Fruit fly (Drosophila melanogaster) whole organism, adult: Measurements from ENCODE around the gene CG32379.

Source experiments
- CG1620 ChIP-seq: fragments of 200-800 bp; sonication (Bioruptor generic); optimal IDR thresholded peaks from 2 replicates; lab custom pipeline; 2016; ENCODE audit warnings: missing biosample characterization, missing genetic modification characterization
- bab1 ChIP-seq: fragments of 200-800 bp; sonication (Bioruptor generic); optimal IDR thresholded peaks from 3 replicates; lab custom pipeline; 2019; ENCODE audit warnings: missing biosample characterization, mild to moderate bottlenecking, missing genetic modification characterization, moderate library complexity
- ovo ChIP-seq: fragments of 200-800 bp; sonication (Bioruptor generic); optimal IDR thresholded peaks from 2 replicates; lab custom pipeline; 2016; ENCODE audit warnings: missing biosample characterization, missing genetic modification characterization
- pad ChIP-seq: fragments of 200-800 bp; sonication (Bioruptor generic); optimal IDR thresholded peaks from 3 replicates; lab custom pipeline; 2017; ENCODE audit warnings: missing biosample characterization, missing genetic modification characterization, mild to moderate bottlenecking, moderate library complexity, missing genetic modification reagents
- toe ChIP-seq: fragments of 200-800 bp; sonication (Bioruptor generic); optimal IDR thresholded peaks from 2 replicates; lab custom pipeline; 2016; ENCODE audit warnings: missing biosample characterization, missing genetic modification characterization

DNA sequence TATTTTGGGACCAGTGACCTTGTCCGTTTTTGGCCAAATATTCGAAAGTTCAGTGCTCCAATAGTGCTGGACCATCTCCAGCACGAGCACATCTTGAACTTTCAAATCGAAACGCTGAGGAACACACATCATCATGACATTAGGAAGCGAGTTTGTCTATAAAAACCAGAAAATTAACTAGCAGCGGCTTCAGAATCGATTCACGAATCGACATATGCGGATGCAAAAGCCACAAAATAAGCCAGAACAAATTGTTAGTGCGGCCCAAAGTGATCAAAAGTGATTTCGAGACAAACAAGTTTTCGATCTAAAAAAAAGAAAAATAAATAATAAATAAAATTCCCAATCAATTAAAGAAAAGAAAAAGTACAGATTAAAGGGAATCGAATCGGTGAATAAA, 5.7 kb upstream of the CG32379 start, which contains the start of gene CG8563:
- TF ChIP-seq bab1 (GFP tag; lab: Kevin White, UChicago) (no peak), pad (GFP tag; lab: Kevin White, UChicago) (no peak), toe (GFP tag; lab: Kevin White, UChicago) (no peak), CG1620 (GFP tag; lab: Kevin White, UChicago) (no peak), ovo (GFP tag; lab: Kevin White, UChicago) (no peak)
